Worm (Caenorhabditis elegans) whole organism, L3 larva: ENCODE measurements around the gene C34B4.2.

Experiments
- R02D3.7 ChIP-seq: fragments of 150-350 bp; optimal IDR thresholded peaks from 2 replicates; lab custom pipeline; 2014; ENCODE audit warnings: missing biosample characterization, missing genetic modification characterization
- ZK546.5 ChIP-seq: sonication (generic microtip); optimal IDR thresholded peaks from 2 replicates; lab custom pipeline; 2017; ENCODE audit warnings: missing biosample characterization, missing genetic modification characterization
- aly-2 ChIP-seq: fragments of 150-350 bp; optimal IDR thresholded peaks from 2 replicates; lab custom pipeline; 2014; ENCODE audit warnings: missing biosample characterization, missing genetic modification characterization
- ama-1 ChIP-seq: fragments of 150-350 bp; optimal IDR thresholded peaks from 2 replicates; lab custom pipeline; 2018
- ceh-16 ChIP-seq: sonication (generic microtip); optimal IDR thresholded peaks from 2 replicates; lab custom pipeline; 2017; ENCODE audit warnings: missing biosample characterization, missing genetic modification characterization
- ceh-28 ChIP-seq: fragments of 150-350 bp; optimal IDR thresholded peaks from 2 replicates; lab custom pipeline; 2014; ENCODE audit warnings: missing biosample characterization, missing genetic modification reagents, missing genetic modification characterization
- ceh-82 ChIP-seq: fragments of 150-350 bp; optimal IDR thresholded peaks from 2 replicates; lab custom pipeline; 2014; ENCODE audit warnings: missing biosample characterization, missing genetic modification characterization
- ceh-9 ChIP-seq: sonication (generic microtip); optimal IDR thresholded peaks from 2 replicates; lab custom pipeline; 2018; ENCODE audit warnings: missing biosample characterization, missing genetic modification characterization
- daf-12 ChIP-seq: fragments of 150-350 bp; optimal IDR thresholded peaks from 2 replicates; lab custom pipeline; 2014; ENCODE audit warnings: missing biosample characterization, missing genetic modification reagents, missing genetic modification characterization
- egl-27 ChIP-seq: sonication (generic microtip); optimal IDR thresholded peaks from 4 replicates; lab custom pipeline; 2017; ENCODE audit warnings: missing biosample characterization, missing genetic modification reagents, missing genetic modification characterization
- egl-5 ChIP-seq: fragments of 150-350 bp; optimal IDR thresholded peaks from 2 replicates; lab custom pipeline; 2017; ENCODE audit warnings: missing biosample characterization, missing genetic modification reagents, missing genetic modification characterization, inconsistent platforms
- elt-1 ChIP-seq: fragments of 150-350 bp; optimal IDR thresholded peaks from 2 replicates; lab custom pipeline; 2014; ENCODE audit warnings: missing biosample characterization, missing genetic modification characterization
- elt-2 ChIP-seq: sonication (generic microtip); optimal IDR thresholded peaks from 2 replicates; lab custom pipeline; 2016; ENCODE audit warnings: missing genetic modification reagents, mild to moderate bottlenecking, missing genetic modification characterization, missing compliant biosample characterization
- elt-3 ChIP-seq, 3 experiments: fragments of 150-350 bp in 1 of 3; sonication (generic microtip) in 2 of 3; optimal IDR thresholded peaks; 2 replicates in 2 of 3; 4 replicates in 1 of 3; lab custom pipeline; 2014 to 2017; ENCODE audit warnings: missing biosample characterization in 3 of 3, missing genetic modification characterization in 3 of 3
- eor-1 ChIP-seq, 2 experiments: fragments of 150-350 bp; optimal IDR thresholded peaks; 2 replicates each; lab custom pipeline; 2014 to 2018; ENCODE audit warnings: missing biosample characterization in 2 of 2, missing genetic modification characterization in 2 of 2
- fkh-10 ChIP-seq: sonication (generic microtip); optimal IDR thresholded peaks from 2 replicates; lab custom pipeline; 2017; ENCODE audit warnings: missing biosample characterization, missing genetic modification reagents, missing genetic modification characterization
- fkh-2 ChIP-seq: fragments of 150-350 bp; optimal IDR thresholded peaks from 2 replicates; lab custom pipeline; 2014; ENCODE audit warnings: missing biosample characterization, missing genetic modification reagents, missing genetic modification characterization
- fos-1 ChIP-seq: fragments of 150-350 bp; optimal IDR thresholded peaks from 2 replicates; lab custom pipeline; 2014; ENCODE audit warnings: missing biosample characterization, missing genetic modification characterization
- hmg-11 ChIP-seq: sonication (generic microtip); optimal IDR thresholded peaks from 2 replicates; lab custom pipeline; 2016; ENCODE audit warnings: missing genetic modification characterization, missing compliant biosample characterization
- jun-1 ChIP-seq: fragments of 150-350 bp; optimal IDR thresholded peaks from 2 replicates; lab custom pipeline; 2014; ENCODE audit warnings: missing biosample characterization, missing genetic modification reagents, missing genetic modification characterization
- lin-15B ChIP-seq: fragments of 150-350 bp; optimal IDR thresholded peaks from 2 replicates; lab custom pipeline; 2014; ENCODE audit warnings: missing biosample characterization, missing genetic modification characterization
- lin-39 ChIP-seq: fragments of 150-350 bp; optimal IDR thresholded peaks from 2 replicates; lab custom pipeline; 2018; ENCODE audit warnings: missing biosample characterization, missing genetic modification reagents, missing genetic modification characterization
- lsy-12 ChIP-seq: sonication (generic microtip); optimal IDR thresholded peaks from 2 replicates; lab custom pipeline; 2016; ENCODE audit warnings: mild to moderate bottlenecking, missing genetic modification characterization, missing compliant biosample characterization
- mdl-1 ChIP-seq: fragments of 150-350 bp; optimal IDR thresholded peaks from 2 replicates; lab custom pipeline; 2014; ENCODE audit warnings: missing biosample characterization, missing genetic modification characterization
- mml-1 ChIP-seq: fragments of 150-350 bp; sonication (generic microtip); optimal IDR thresholded peaks from 3 replicates; lab custom pipeline; 2014; ENCODE audit warnings: missing biosample characterization, missing genetic modification characterization
- nfya-1 ChIP-seq: sonication (generic microtip); optimal IDR thresholded peaks from 2 replicates; lab custom pipeline; 2017; ENCODE audit warnings: missing genetic modification characterization, mild to moderate bottlenecking, missing compliant biosample characterization, antibody characterized with exemption, moderate library complexity; ENCODE audit not compliant: insufficient read depth
- nhr-11 ChIP-seq: fragments of 150-350 bp; optimal IDR thresholded peaks from 2 replicates; lab custom pipeline; 2014; ENCODE audit warnings: missing biosample characterization, missing genetic modification characterization
- nhr-12 ChIP-seq: fragments of 150-350 bp; optimal IDR thresholded peaks from 2 replicates; lab custom pipeline; 2014; ENCODE audit warnings: missing biosample characterization, missing genetic modification characterization
- nhr-23 ChIP-seq: fragments of 150-350 bp; optimal IDR thresholded peaks from 2 replicates; lab custom pipeline; 2014; ENCODE audit warnings: missing biosample characterization, missing genetic modification reagents, missing genetic modification characterization
- nhr-237 ChIP-seq: fragments of 150-350 bp; optimal IDR thresholded peaks from 2 replicates; lab custom pipeline; 2014; ENCODE audit warnings: missing biosample characterization, missing genetic modification characterization
- nhr-25 ChIP-seq: sonication (generic microtip); optimal IDR thresholded peaks from 2 replicates; lab custom pipeline; 2017; ENCODE audit warnings: missing biosample characterization, missing genetic modification characterization
- nhr-28 ChIP-seq: fragments of 150-350 bp; optimal IDR thresholded peaks from 2 replicates; lab custom pipeline; 2014; ENCODE audit warnings: missing biosample characterization, missing genetic modification characterization
- nhr-43 ChIP-seq: sonication (generic microtip); optimal IDR thresholded peaks from 2 replicates; lab custom pipeline; 2016; ENCODE audit warnings: mild to moderate bottlenecking, missing genetic modification characterization, missing compliant biosample characterization; ENCODE audit not compliant: poor library complexity, severe bottlenecking
- nhr-67 ChIP-seq: fragments of 150-350 bp; optimal IDR thresholded peaks from 2 replicates; lab custom pipeline; 2014; ENCODE audit warnings: missing biosample characterization, missing genetic modification characterization
- nhr-76 ChIP-seq: fragments of 150-350 bp; sonication (generic microtip); optimal IDR thresholded peaks from 5 replicates; lab custom pipeline; 2014; ENCODE audit warnings: missing biosample characterization, missing genetic modification characterization
- nhr-77 ChIP-seq: fragments of 150-350 bp; optimal IDR thresholded peaks from 2 replicates; lab custom pipeline; 2014; ENCODE audit warnings: missing biosample characterization, missing genetic modification characterization
- pha-4 ChIP-seq: fragments of 150-350 bp; optimal IDR thresholded peaks from 2 replicates; lab custom pipeline; 2014; ENCODE audit warnings: missing biosample characterization, missing genetic modification reagents, missing genetic modification characterization
- pqm-1 ChIP-seq: fragments of 150-350 bp; optimal IDR thresholded peaks from 2 replicates; lab custom pipeline; 2017; ENCODE audit warnings: missing biosample characterization, missing genetic modification characterization, inconsistent platforms
- sea-2 ChIP-seq: fragments of 150-350 bp; sonication (generic microtip); optimal IDR thresholded peaks from 4 replicates; lab custom pipeline; 2014; ENCODE audit warnings: missing biosample characterization, missing genetic modification reagents, missing genetic modification characterization
- skn-1 ChIP-seq: fragments of 150-350 bp; optimal IDR thresholded peaks from 2 replicates; lab custom pipeline; 2014; ENCODE audit warnings: missing biosample characterization, missing genetic modification characterization
- snpc-4 ChIP-seq: fragments of 150-350 bp; optimal IDR thresholded peaks from 2 replicates; lab custom pipeline; 2014; ENCODE audit warnings: missing biosample characterization, missing genetic modification characterization
- tbx-2 ChIP-seq: sonication (generic microtip); optimal IDR thresholded peaks from 2 replicates; lab custom pipeline; 2016; ENCODE audit warnings: mild to moderate bottlenecking, missing genetic modification characterization, missing compliant biosample characterization
- unc-39 ChIP-seq: sonication (generic microtip); optimal IDR thresholded peaks from 4 replicates; lab custom pipeline; 2017; ENCODE audit warnings: missing biosample characterization, missing genetic modification characterization
- unc-62 ChIP-seq: fragments of 150-350 bp; sonication (generic microtip); optimal IDR thresholded peaks from 4 replicates; lab custom pipeline; 2014; ENCODE audit warnings: missing biosample characterization, missing genetic modification reagents, missing genetic modification characterization
- zag-1 ChIP-seq: fragments of 150-350 bp; optimal IDR thresholded peaks from 2 replicates; lab custom pipeline; 2014; ENCODE audit warnings: missing biosample characterization, missing genetic modification characterization
- ztf-11 ChIP-seq: fragments of 150-350 bp; optimal IDR thresholded peaks from 2 replicates; lab custom pipeline; 2014; ENCODE audit warnings: missing biosample characterization, missing genetic modification characterization
- ztf-4 ChIP-seq: fragments of 150-350 bp; optimal IDR thresholded peaks from 2 replicates; lab custom pipeline; 2014; ENCODE audit warnings: missing biosample characterization, missing genetic modification characterization

Gene C34B4.2

DNA sequence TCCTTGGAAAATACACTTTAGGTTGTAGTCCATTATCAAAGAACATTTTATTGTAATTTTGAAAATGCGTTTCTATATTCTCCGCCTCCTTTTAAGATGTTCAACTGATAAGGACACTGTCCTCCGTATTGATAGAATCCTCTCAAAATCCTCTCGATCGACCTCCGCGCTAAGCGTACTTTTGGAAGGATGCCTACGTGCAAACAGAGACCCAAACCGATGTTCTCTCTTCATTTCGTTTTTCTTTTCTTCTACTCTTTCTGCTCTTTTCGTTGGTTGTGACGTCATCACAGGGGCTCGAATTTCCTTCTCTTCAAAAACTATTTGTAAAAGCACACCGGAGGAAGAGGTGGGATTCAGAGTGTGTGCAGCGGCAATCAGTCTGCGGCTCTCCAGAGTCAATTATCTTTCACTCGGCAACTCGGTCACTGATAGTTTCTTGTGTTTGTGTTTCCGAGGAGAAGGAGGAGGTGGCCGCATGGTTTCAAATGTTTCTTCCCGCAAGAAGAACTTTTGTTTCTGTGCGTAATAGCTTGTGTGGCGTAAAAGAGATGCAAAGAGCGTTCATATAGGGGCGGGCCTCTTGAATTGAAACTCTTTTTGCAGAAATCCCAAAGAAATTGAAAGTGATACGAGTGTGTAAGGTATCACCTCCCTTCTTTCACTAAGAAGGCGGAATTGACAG lies at the start of gene C34B4.2:
Gene C34B4.2, plus strand, starts transcription at position 614 of the 685 bp plus-strand sequence.
- TF ChIP-seq tbx-2 (peak; percentile 53), ceh-9 (no peak), nhr-77 (tag; lab: Kevin White, UChicago) (no peak), skn-1 (no peak), ceh-82 (no peak), daf-12 (tag; lab: Kevin White, UChicago) (no peak), pqm-1 (tag; lab: Kevin White, UChicago) (peak; percentile 27), ceh-16 (tag; lab: Kevin White, UChicago) (no peak), nhr-12 (tag; lab: Kevin White, UChicago) (no peak), egl-5 (tag; lab: Kevin White, UChicago) (no peak), jun-1 (tag; lab: Kevin White, UChicago) (peak; percentile 4), nhr-43 (tag; lab: Kevin White, UChicago) (peak; percentile 5), nhr-67 (tag; lab: Kevin White, UChicago) (no peak), nhr-23 (tag; lab: Kevin White, UChicago) (no peak), fos-1 (no peak), snpc-4 (tag; lab: Kevin White, UChicago) (no peak), egl-27 (tag; lab: Kevin White, UChicago) (no peak), ztf-4 (tag; lab: Kevin White, UChicago) (no peak), elt-1 (peak; percentile 16), sea-2 (GFP tag; lab: Kevin White, UChicago) (no peak), nhr-28 (no peak), lin-15B (no peak), R02D3.7 (tag; lab: Kevin White, UChicago) (no peak), nhr-76 (no peak), hmg-11 (tag; lab: Kevin White, UChicago) (no peak), ama-1 (peak; percentile 29), elt-3 (tag; optimal IDR thresholded peaks at IDR 0.05; lab: Kevin White, UChicago) (no peak), eor-1 (tag; optimal IDR thresholded peaks at IDR 0.05; lab: Kevin White, UChicago) (no peak), nfya-1 (peak; percentile 60), fkh-10 (no peak), ZK546.5 (no peak), ztf-11 (tag; lab: Kevin White, UChicago) (no peak), fkh-2 (no peak), aly-2 (tag; lab: Kevin White, UChicago) (no peak), unc-62 (GFP tag; lab: Kevin White, UChicago) (no peak), nhr-237 (tag; lab: Kevin White, UChicago) (no peak), ceh-28 (no peak), mdl-1 (tag; lab: Kevin White, UChicago) (no peak), nhr-25 (no peak), lsy-12 (tag; lab: Kevin White, UChicago) (peak; percentile 13), elt-2 (tag; lab: Kevin White, UChicago) (peak; percentile 88), nhr-11 (peak; percentile 63), pha-4 (peak; percentile 96), unc-39 (tag; lab: Kevin White, UChicago) (no peak), mml-1 (tag; lab: Kevin White, UChicago) (no peak), zag-1 (tag; lab: Kevin White, UChicago) (no peak), lin-39 (tag; lab: Kevin White, UChicago) (peak; percentile 77)
